Fruit fly (Drosophila melanogaster) whole organism, embryonic: ENCODE data around the gene mdlc.

Source experiments
- CG10274 ChIP-seq: fragments of 200-800 bp; sonication (Bioruptor generic); optimal IDR thresholded peaks from 3 replicates; lab custom pipeline; 2017; ENCODE audit warnings: missing biosample characterization, mild to moderate bottlenecking, missing genetic modification characterization
- CG10979 ChIP-seq: fragments of 200-800 bp; sonication (Bioruptor generic); optimal IDR thresholded peaks from 2 replicates; lab custom pipeline; 2018; ENCODE audit warnings: missing biosample characterization, mild to moderate bottlenecking, missing genetic modification characterization, moderate library complexity
- CG12219 ChIP-seq: fragments of 200-800 bp; sonication (Bioruptor generic); optimal IDR thresholded peaks from 3 replicates; lab custom pipeline; 2018; ENCODE audit warnings: missing biosample characterization, mild to moderate bottlenecking, missing genetic modification characterization
- CG14710 ChIP-seq: fragments of 200-800 bp; sonication (Bioruptor generic); optimal IDR thresholded peaks from 3 replicates; lab custom pipeline; 2019; ENCODE audit warnings: missing biosample characterization, mild to moderate bottlenecking, missing genetic modification characterization, moderate library complexity
- CG4707 ChIP-seq: fragments of 200-800 bp; sonication (Bioruptor generic); optimal IDR thresholded peaks from 2 replicates; lab custom pipeline; 2018; ENCODE audit warnings: missing biosample characterization, mild to moderate bottlenecking, missing genetic modification characterization, moderate library complexity
- Mes4 ChIP-seq: fragments of 200-800 bp; sonication (Bioruptor generic); optimal IDR thresholded peaks from 2 replicates; lab custom pipeline; 2016; ENCODE audit warnings: missing biosample characterization, missing genetic modification characterization
- gro ChIP-seq: fragments of 200-800 bp; sonication (Bioruptor generic); optimal IDR thresholded peaks from 2 replicates; lab custom pipeline; 2016; ENCODE audit warnings: missing biosample characterization, missing genetic modification characterization
- oc ChIP-seq: fragments of 200-800 bp; sonication (Bioruptor generic); optimal IDR thresholded peaks from 2 replicates; lab custom pipeline; 2018; ENCODE audit warnings: missing biosample characterization, mild to moderate bottlenecking, missing genetic modification characterization, moderate library complexity
- tll ChIP-seq, 2 experiments: fragments of 200-800 bp in 1 of 2; fragments of >200 bp in 1 of 2; sonication (Bioruptor generic) in 1 of 2; optimal IDR thresholded peaks; 2 replicates each; lab custom pipeline; 2017 to 2019; ENCODE audit warnings: missing biosample characterization in 2 of 2, missing genetic modification characterization in 2 of 2, mild to moderate bottlenecking in 1 of 2, moderate library complexity in 1 of 2

DNA sequence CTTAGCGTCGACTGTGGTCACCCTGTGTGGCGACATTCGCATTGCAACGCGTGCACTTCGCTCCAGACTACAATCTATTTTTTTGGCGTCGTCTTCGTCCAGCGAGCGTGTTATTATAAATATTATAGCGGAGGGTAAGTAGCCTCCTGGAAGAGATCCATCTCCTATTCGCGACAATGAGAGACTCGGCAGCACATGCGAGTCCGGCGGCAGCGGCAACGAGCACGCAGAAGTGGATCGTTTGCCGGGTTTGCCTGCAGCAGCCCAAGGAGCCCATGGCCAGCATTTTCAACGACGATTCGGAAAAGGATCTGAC is 25.8 kb upstream of the mdlc start, which contains the start of gene idc:
- no peak for TF ChIP-seq tll (GFP tag; optimal IDR thresholded peaks at IDR 0.05; lab: Kevin White, UChicago)
- no peak for TF ChIP-seq CG14710 (tag; lab: Kevin White, UChicago)
- TF ChIP-seq oc, result no peak
- TF ChIP-seq gro (GFP tag; lab: Kevin White, UChicago), result no peak
- no peak for TF ChIP-seq CG10979 (tag; lab: Kevin White, UChicago)
- no peak for TF ChIP-seq CG4707
- TF ChIP-seq CG12219 (GFP tag; lab: Kevin White, UChicago), result no peak
- no peak for TF ChIP-seq CG10274
- no peak for TF ChIP-seq Mes4 (GFP tag; lab: Kevin White, UChicago)
